Worm (Caenorhabditis elegans) whole organism, L4 larva: Measurements from ENCODE around the gene C46A5.4.
A peak's percentile ranks its signal among the peaks of the same experiment; 100 is the strongest.

Source experiments
- D1046.2 ChIP-seq: fragments of 200-800 bp; sonication (Bioruptor generic); IDR thresholded peaks from 2 replicates; pipeline ENCODE4 v1.3.6; 2022; ENCODE audit warnings: missing genetic modification characterization, missing compliant biosample characterization
- F10B5.3 ChIP-seq: sonication (generic microtip); optimal IDR thresholded peaks from 2 replicates; lab custom pipeline; 2016; ENCODE audit warnings: mild to moderate bottlenecking, missing genetic modification characterization, missing compliant biosample characterization
- F37D6.2 ChIP-seq: sonication (generic microtip); optimal IDR thresholded peaks from 2 replicates; lab custom pipeline; 2016; ENCODE audit warnings: mild to moderate bottlenecking, missing genetic modification characterization, missing compliant biosample characterization
- F49E8.2 ChIP-seq: sonication (generic microtip); optimal IDR thresholded peaks from 2 replicates; lab custom pipeline; 2016; ENCODE audit warnings: missing compliant biosample characterization, mild to moderate bottlenecking, missing genetic modification characterization, borderline replicate concordance
- T20F7.1 ChIP-seq: fragments of 200-800 bp; sonication (Bioruptor generic); optimal IDR thresholded peaks from 2 replicates; lab custom pipeline; 2018; ENCODE audit warnings: mild to moderate bottlenecking, missing genetic modification characterization, missing compliant biosample characterization
- Y105C5A.15 ChIP-seq: fragments of 200-800 bp; sonication (Bioruptor generic); IDR thresholded peaks from 2 replicates; pipeline ENCODE4 v1.3.6; 2022; ENCODE audit warnings: missing genetic modification characterization, missing compliant biosample characterization
- Y5F2A.4 ChIP-seq: fragments of 200-800 bp; sonication (Bioruptor generic); optimal IDR thresholded peaks from 2 replicates; lab custom pipeline; 2018; ENCODE audit warnings: mild to moderate bottlenecking, missing genetic modification characterization, missing compliant biosample characterization
- Y75B8A.6 ChIP-seq: fragments of 200-800 bp; sonication (Bioruptor generic); IDR thresholded peaks from 2 replicates; pipeline ENCODE4 v1.3.6; 2022; ENCODE audit warnings: missing genetic modification reagents, missing genetic modification characterization, missing compliant biosample characterization
- aha-1 ChIP-seq: fragments of 150-350 bp; peaks from one replicate; lab custom pipeline; 2014; ENCODE audit warnings: missing biosample characterization, missing genetic modification characterization
- ceh-20 ChIP-seq: fragments of 200-800 bp; sonication (Bioruptor generic); IDR thresholded peaks from 2 replicates; pipeline ENCODE4 v1.3.6; 2022; ENCODE audit warnings: missing genetic modification reagents, missing genetic modification characterization, missing compliant biosample characterization
- ceh-62 ChIP-seq: sonication (generic microtip); optimal IDR thresholded peaks from 2 replicates; lab custom pipeline; 2017; ENCODE audit warnings: missing biosample characterization, missing genetic modification characterization
- daf-12 ChIP-seq: fragments of 150-350 bp; optimal IDR thresholded peaks from 2 replicates; lab custom pipeline; 2014; ENCODE audit warnings: missing biosample characterization, missing genetic modification reagents, missing genetic modification characterization
- daf-16 ChIP-seq, 3 experiments: sonication (generic microtip); optimal IDR thresholded peaks; 2 replicates each; lab custom pipeline; 2016 to 2017; ENCODE audit warnings: missing genetic modification characterization in 3 of 3, missing genetic modification reagents in 3 of 3, mild to moderate bottlenecking in 2 of 3, missing compliant biosample characterization in 2 of 3, missing biosample characterization in 1 of 3, moderate library complexity in 1 of 3
- daf-19 ChIP-seq: fragments of 200-800 bp; sonication (Bioruptor generic); conservative IDR thresholded peaks from 2 replicates; pipeline ENCODE4 v1.3.6; 2022; ENCODE audit warnings: missing genetic modification characterization, missing compliant biosample characterization
- daf-8 ChIP-seq: fragments of 200-800 bp; sonication (Bioruptor generic); IDR thresholded peaks from 2 replicates; pipeline ENCODE4 v1.3.6; 2022; ENCODE audit warnings: missing genetic modification characterization, missing compliant biosample characterization
- dmd-6 ChIP-seq: fragments of 200-800 bp; sonication (Bioruptor generic); IDR thresholded peaks from 2 replicates; pipeline ENCODE4 v1.3.6; 2022; ENCODE audit warnings: missing genetic modification reagents, missing genetic modification characterization, missing compliant biosample characterization
- dmd-8 ChIP-seq: fragments of 200-800 bp; sonication (Bioruptor generic); IDR thresholded peaks from 2 replicates; pipeline ENCODE4 v1.3.6; 2022; ENCODE audit warnings: missing genetic modification characterization, missing compliant biosample characterization
- egl-43 ChIP-seq: fragments of 200-800 bp; sonication (Bioruptor generic); IDR thresholded peaks from 2 replicates; pipeline ENCODE4 v1.3.6; 2022; ENCODE audit warnings: missing genetic modification reagents, missing genetic modification characterization, missing compliant biosample characterization
- hlh-30 ChIP-seq: sonication (generic microtip); optimal IDR thresholded peaks from 2 replicates; lab custom pipeline; 2017; ENCODE audit warnings: antibody characterized with exemption, mild to moderate bottlenecking, missing genetic modification characterization, missing compliant biosample characterization; ENCODE audit not compliant: insufficient read depth
- lim-7 ChIP-seq: fragments of 200-800 bp; sonication (Bioruptor generic); IDR thresholded peaks from 2 replicates; pipeline ENCODE4 v1.3.6; 2022; ENCODE audit warnings: missing genetic modification characterization, missing compliant biosample characterization
- lin-29 ChIP-seq: fragments of 200-800 bp; sonication (Bioruptor generic); IDR thresholded peaks from 2 replicates; pipeline ENCODE4 v1.3.6; 2022; ENCODE audit warnings: missing genetic modification reagents, missing genetic modification characterization, missing compliant biosample characterization
- lir-3 ChIP-seq: sonication (generic microtip); optimal IDR thresholded peaks from 2 replicates; lab custom pipeline; 2016; ENCODE audit warnings: mild to moderate bottlenecking, missing genetic modification characterization, missing compliant biosample characterization
- madf-5 ChIP-seq, 2 experiments: fragments of 200-800 bp; sonication (Bioruptor generic); IDR thresholded peaks; 2 replicates each; pipeline ENCODE4 v1.3.6; 2022; ENCODE audit warnings: missing compliant biosample characterization in 2 of 2, missing genetic modification characterization in 2 of 2
- mdt-29 ChIP-seq: fragments of 200-800 bp; sonication (Bioruptor generic); IDR thresholded peaks from 2 replicates; pipeline ENCODE4 v1.3.6; 2022; ENCODE audit warnings: missing genetic modification reagents, missing genetic modification characterization, missing compliant biosample characterization
- mep-1 ChIP-seq: fragments of 150-350 bp; sonication (generic microtip); optimal IDR thresholded peaks from 3 replicates; lab custom pipeline; 2014; ENCODE audit warnings: missing biosample characterization, missing genetic modification characterization
- mes-2 ChIP-seq: sonication (generic microtip); optimal IDR thresholded peaks from 2 replicates; lab custom pipeline; 2016; ENCODE audit warnings: missing genotype, mild to moderate bottlenecking, missing genetic modification characterization, missing compliant biosample characterization; ENCODE audit not compliant: poor library complexity, severe bottlenecking
- mxl-3 ChIP-seq: fragments of 200-800 bp; sonication (Bioruptor generic); optimal IDR thresholded peaks from 2 replicates; lab custom pipeline; 2018; ENCODE audit warnings: mild to moderate bottlenecking, missing genetic modification characterization, missing compliant biosample characterization
- nhr-102 ChIP-seq: sonication (generic microtip); optimal IDR thresholded peaks from 2 replicates; lab custom pipeline; 2016; ENCODE audit warnings: mild to moderate bottlenecking, missing genetic modification characterization, moderate library complexity, missing compliant biosample characterization
- nhr-11 ChIP-seq: fragments of 150-350 bp; optimal IDR thresholded peaks from 2 replicates; lab custom pipeline; 2014; ENCODE audit warnings: missing biosample characterization, missing genetic modification characterization
- nhr-25 ChIP-seq: sonication (generic microtip); optimal IDR thresholded peaks from 2 replicates; lab custom pipeline; 2017; ENCODE audit warnings: missing genetic modification characterization, mild to moderate bottlenecking, missing compliant biosample characterization, antibody characterized with exemption, moderate library complexity, borderline replicate concordance; ENCODE audit not compliant: insufficient read depth
- nhr-28 ChIP-seq: fragments of 150-350 bp; optimal IDR thresholded peaks from 2 replicates; lab custom pipeline; 2014; ENCODE audit warnings: missing biosample characterization, missing genetic modification characterization
- nhr-41 ChIP-seq: fragments of 200-800 bp; sonication (Bioruptor generic); IDR thresholded peaks from 2 replicates; pipeline ENCODE4 v1.3.6; 2022; ENCODE audit warnings: missing genetic modification reagents, missing genetic modification characterization, missing compliant biosample characterization
- pha-4 ChIP-seq, 2 experiments: fragments of 150-350 bp in 1 of 2; fragments of 200-800 bp in 1 of 2; sonication (Bioruptor generic) in 1 of 2; IDR thresholded peaks in 1 of 2; optimal IDR thresholded peaks in 1 of 2; 2 replicates each; pipeline versions ENCODE4 v1.3.6 to Lab custom; 2014 to 2022; ENCODE audit warnings: missing genetic modification characterization in 2 of 2, missing genetic modification reagents in 2 of 2, missing biosample characterization in 1 of 2, missing compliant biosample characterization in 1 of 2
- php-3 ChIP-seq: fragments of 200-800 bp; sonication (Bioruptor generic); IDR thresholded peaks from 2 replicates; pipeline ENCODE4 v1.3.6; 2022; ENCODE audit warnings: missing genetic modification reagents, missing genetic modification characterization, missing compliant biosample characterization
- pqm-1 ChIP-seq: sonication (generic microtip); optimal IDR thresholded peaks from 2 replicates; lab custom pipeline; 2017; ENCODE audit warnings: missing biosample characterization, missing genetic modification characterization
- rbr-2 ChIP-seq: sonication (generic microtip); optimal IDR thresholded peaks from 2 replicates; lab custom pipeline; 2016; ENCODE audit warnings: missing genotype, missing genetic modification characterization, missing compliant biosample characterization
- saeg-2 ChIP-seq: fragments of 200-800 bp; sonication (Bioruptor generic); IDR thresholded peaks from 2 replicates; pipeline ENCODE4 v1.3.6; 2022; ENCODE audit warnings: missing genetic modification reagents, missing genetic modification characterization, missing compliant biosample characterization
- set-16 ChIP-seq: fragments of 200-800 bp; sonication (Bioruptor generic); IDR thresholded peaks from 2 replicates; pipeline ENCODE4 v1.3.6; 2022; ENCODE audit warnings: missing genetic modification reagents, missing genetic modification characterization, missing compliant biosample characterization
- skn-1 ChIP-seq: fragments of 150-350 bp; optimal IDR thresholded peaks from 2 replicates; lab custom pipeline; 2014; ENCODE audit warnings: missing biosample characterization, missing genetic modification characterization
- snpc-1.2 ChIP-seq: fragments of 200-800 bp; sonication (Bioruptor generic); IDR thresholded peaks from 2 replicates; pipeline ENCODE4 v1.3.6; 2022; ENCODE audit warnings: missing genetic modification reagents, missing genetic modification characterization, missing compliant biosample characterization
- snpc-4 ChIP-seq: fragments of 150-350 bp; optimal IDR thresholded peaks from 2 replicates; lab custom pipeline; 2014; ENCODE audit warnings: missing biosample characterization, missing genetic modification characterization
- spr-3 ChIP-seq: fragments of 200-800 bp; sonication (Bioruptor generic); optimal IDR thresholded peaks from 2 replicates; lab custom pipeline; 2018; ENCODE audit warnings: mild to moderate bottlenecking, missing genetic modification characterization, missing compliant biosample characterization
- tag-97 ChIP-seq: fragments of 200-800 bp; sonication (Bioruptor generic); IDR thresholded peaks from 2 replicates; pipeline ENCODE4 v1.3.6; 2022; ENCODE audit warnings: missing genetic modification characterization, missing compliant biosample characterization
- tra-1 ChIP-seq: fragments of 200-800 bp; sonication (Bioruptor generic); IDR thresholded peaks from 2 replicates; pipeline ENCODE4 v1.3.6; 2022; ENCODE audit warnings: missing genetic modification reagents, missing genetic modification characterization, missing compliant biosample characterization
- unc-130 ChIP-seq: sonication (generic microtip); optimal IDR thresholded peaks from 2 replicates; lab custom pipeline; 2016; ENCODE audit warnings: missing genetic modification reagents, missing genetic modification characterization, missing compliant biosample characterization
- unc-39 ChIP-seq: sonication (generic microtip); optimal IDR thresholded peaks from 2 replicates; lab custom pipeline; 2017; ENCODE audit warnings: missing biosample characterization, missing genetic modification characterization
- vab-7 ChIP-seq: fragments of 200-800 bp; sonication (Bioruptor generic); IDR thresholded peaks from 2 replicates; pipeline ENCODE4 v1.3.6; 2022; ENCODE audit warnings: missing genetic modification reagents, missing genetic modification characterization, missing compliant biosample characterization
- zfp-2 ChIP-seq: sonication (generic microtip); optimal IDR thresholded peaks from 2 replicates; lab custom pipeline; 2016; ENCODE audit warnings: mild to moderate bottlenecking, missing genetic modification characterization, missing compliant biosample characterization
- zfp-3 ChIP-seq: fragments of 200-800 bp; sonication (Bioruptor generic); conservative IDR thresholded peaks from 2 replicates; pipeline ENCODE4 v1.3.6; 2022; ENCODE audit warnings: missing genetic modification reagents, missing genetic modification characterization, missing compliant biosample characterization
- zip-2 ChIP-seq: fragments of 150-350 bp; optimal IDR thresholded peaks from 2 replicates; lab custom pipeline; 2014; ENCODE audit warnings: missing biosample characterization, missing genetic modification characterization
- ztf-11 ChIP-seq: fragments of 150-350 bp; optimal IDR thresholded peaks from 2 replicates; lab custom pipeline; 2014; ENCODE audit warnings: missing biosample characterization, missing genetic modification characterization

C46A5.4 gene

DNA sequence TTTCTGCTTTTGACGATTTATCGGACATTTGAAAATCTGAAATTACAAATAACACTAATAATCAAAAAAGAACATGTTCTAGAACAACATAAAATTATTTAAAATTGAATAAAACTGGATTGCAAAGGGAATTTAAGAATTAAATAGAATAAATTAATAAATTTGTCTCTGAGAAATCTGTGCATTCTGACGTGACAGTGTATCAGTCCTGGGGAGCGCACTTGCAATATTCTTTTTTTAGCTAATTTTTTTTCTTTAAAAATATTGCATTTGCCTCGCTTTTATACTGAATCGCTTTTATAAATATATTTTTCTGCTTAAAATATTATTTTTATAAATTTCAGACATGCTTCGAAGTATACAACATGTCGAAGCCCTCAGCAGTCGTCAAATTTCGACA is 47.4 kb downstream of the C46A5.4 start, which contains the start of the genes mrpl-1, emc-6 and mrps-24:
mrpl-1 (minus strand) TSS at position 1 of the 400 bp plus-strand sequence.
emc-6 (minus strand) TSS at position 36 of the 400 bp plus-strand sequence.
mrps-24 (plus strand) TSS at position 345 of the 400 bp plus-strand sequence.
- peak; percentile 69 for TF ChIP-seq mep-1
- TF ChIP-seq unc-39, result no peak
- no peak for TF ChIP-seq daf-16 (GFP tag; optimal IDR thresholded peaks at IDR 0.05; lab: Kevin White, UChicago)
- TF ChIP-seq daf-16 (tag; optimal IDR thresholded peaks at IDR 0.05; lab: Kevin White, UChicago), result peak; percentile 34
- TF ChIP-seq daf-8 (GFP tag; lab: Robert Waterston, UW), result no peak
- no peak for TF ChIP-seq tag-97
- no peak for TF ChIP-seq daf-19 (GFP tag; lab: Robert Waterston, UW)
- no peak for TF ChIP-seq dmd-8
- no peak for TF ChIP-seq daf-12 (tag; lab: Kevin White, UChicago)
- no peak for TF ChIP-seq F10B5.3 (tag; lab: Kevin White, UChicago)
- no peak for TF ChIP-seq tra-1 (GFP tag; lab: Robert Waterston, UW)
- TF ChIP-seq Y5F2A.4, result no peak
- TF ChIP-seq zip-2 (tag; lab: Kevin White, UChicago), result no peak
- TF ChIP-seq mxl-3, result no peak
- TF ChIP-seq ceh-20 (GFP tag; lab: Robert Waterston, UW), result no peak
- TF ChIP-seq spr-3, result no peak
- TF ChIP-seq lir-3 (tag; lab: Kevin White, UChicago), result no peak
- no peak for TF ChIP-seq pqm-1 (tag; lab: Kevin White, UChicago)
- 0 out of 2 replicates have a peak, but pooled peaks have one; percentile 25 for TF ChIP-seq snpc-1.2 (GFP tag; lab: Robert Waterston, UW)
- no peak for TF ChIP-seq Y105C5A.15 (GFP tag; lab: Robert Waterston, UW)
- no peak for TF ChIP-seq set-16 (GFP tag; lab: Robert Waterston, UW)
- no peak for TF ChIP-seq F49E8.2 (tag; lab: Kevin White, UChicago)
- TF ChIP-seq Y75B8A.6 (GFP tag; lab: Robert Waterston, UW), result no peak
- TF ChIP-seq skn-1 (tag; lab: Kevin White, UChicago), result no peak
- TF ChIP-seq mes-2 (tag; lab: Kevin White, UChicago), result peak; percentile 84
- TF ChIP-seq mdt-29 (GFP tag; lab: Robert Waterston, UW), result no peak
- no peak for TF ChIP-seq snpc-4 (tag; lab: Kevin White, UChicago)
- TF ChIP-seq madf-5 (GFP tag; IDR thresholded peaks at IDR 0.05; lab: Robert Waterston, UW), result no peak
- TF ChIP-seq ceh-62 (tag; lab: Kevin White, UChicago), result no peak
- TF ChIP-seq php-3 (GFP tag; lab: Robert Waterston, UW), result no peak
- TF ChIP-seq zfp-2, result no peak
- TF ChIP-seq T20F7.1 (GFP tag; lab: Kevin White, UChicago), result peak; percentile 78
- no peak for TF ChIP-seq pha-4 (GFP tag; IDR thresholded peaks at IDR 0.05; lab: Robert Waterston, UW)
- TF ChIP-seq pha-4 (tag; optimal IDR thresholded peaks at IDR 0.05; lab: Kevin White, UChicago), result peak; percentile 53
- no peak for TF ChIP-seq saeg-2 (GFP tag; lab: Robert Waterston, UW)
- TF ChIP-seq hlh-30 (tag; lab: Kevin White, UChicago), result peak; percentile 24
- TF ChIP-seq nhr-25, result no peak
- peak; percentile 38 for TF ChIP-seq rbr-2 (tag; lab: Kevin White, UChicago)
- TF ChIP-seq vab-7 (GFP tag; lab: Robert Waterston, UW), result no peak
- TF ChIP-seq nhr-28 (tag; lab: Kevin White, UChicago), result peak; percentile 24
- no peak for TF ChIP-seq F37D6.2 (tag; lab: Kevin White, UChicago)
- no peak for TF ChIP-seq nhr-41 (GFP tag; lab: Robert Waterston, UW)
- no peak for TF ChIP-seq D1046.2 (GFP tag; lab: Robert Waterston, UW)
- peak; percentile 37 for TF ChIP-seq nhr-102
- no peak for TF ChIP-seq ztf-11 (tag; lab: Kevin White, UChicago)
- no peak for TF ChIP-seq lim-7 (GFP tag; lab: Robert Waterston, UW)
- no peak for TF ChIP-seq nhr-11 (tag; lab: Kevin White, UChicago)
- peak; percentile 10 for TF ChIP-seq unc-130 (GFP tag; lab: Kevin White, UChicago)
- TF ChIP-seq aha-1, result no peak
- TF ChIP-seq lin-29, result no peak
- no peak for TF ChIP-seq egl-43 (GFP tag; lab: Robert Waterston, UW)
- TF ChIP-seq dmd-6 (GFP tag; lab: Robert Waterston, UW), result no peak
- TF ChIP-seq zfp-3 (GFP tag; lab: Robert Waterston, UW), result no peak
